Fruit fly (Drosophila melanogaster) whole organism, prepupa: ENCODE data around the gene Elba1.
A peak's percentile ranks its signal among the peaks of the same experiment; 100 is the strongest.

Experiments
- CG10631 ChIP-seq: fragments of 200-800 bp; sonication (Bioruptor generic); optimal IDR thresholded peaks from 2 replicates; lab custom pipeline; 2016; ENCODE audit warnings: missing biosample characterization, missing genetic modification characterization
- CG11294 ChIP-seq: fragments of 200-800 bp; sonication (Bioruptor generic); IDR thresholded peaks from 2 replicates; pipeline ENCODE4 v1.3.6; 2022; ENCODE audit warnings: missing biosample characterization, missing genetic modification characterization
- CG11762 ChIP-seq: fragments of 200-800 bp; sonication (Bioruptor generic); optimal IDR thresholded peaks from 3 replicates; lab custom pipeline; 2016; ENCODE audit warnings: missing biosample characterization, missing genetic modification characterization; ENCODE audit not compliant: insufficient read depth
- CG11902 ChIP-seq: fragments of 200-800 bp; sonication (Bioruptor generic); optimal IDR thresholded peaks from 3 replicates; lab custom pipeline; 2016; ENCODE audit warnings: missing biosample characterization, missing genetic modification characterization
- CG1621 ChIP-seq: fragments of 200-800 bp; sonication (Bioruptor generic); optimal IDR thresholded peaks from 3 replicates; lab custom pipeline; 2018; ENCODE audit warnings: missing biosample characterization, mild to moderate bottlenecking, missing genetic modification characterization
- CG16779 ChIP-seq: fragments of 200-800 bp; sonication (Bioruptor generic); optimal IDR thresholded peaks from 3 replicates; lab custom pipeline; 2017; ENCODE audit warnings: missing biosample characterization, mild to moderate bottlenecking, missing genetic modification characterization
- CG3032 ChIP-seq: fragments of 200-800 bp; optimal IDR thresholded peaks from 2 replicates; lab custom pipeline; 2019; ENCODE audit warnings: missing biosample characterization, mild to moderate bottlenecking, missing genetic modification characterization, moderate library complexity
- CG32006 ChIP-seq: fragments of 200-800 bp; sonication (Bioruptor generic); optimal IDR thresholded peaks from 3 replicates; lab custom pipeline; 2017; ENCODE audit warnings: missing biosample characterization, mild to moderate bottlenecking, missing genetic modification characterization
- CG34406 ChIP-seq: fragments of 200-800 bp; sonication (Bioruptor generic); optimal IDR thresholded peaks from 3 replicates; lab custom pipeline; 2016; ENCODE audit warnings: missing biosample characterization, missing genetic modification characterization
- CG3919 ChIP-seq: fragments of 200-800 bp; sonication (Bioruptor generic); optimal IDR thresholded peaks from 3 replicates; lab custom pipeline; 2016; ENCODE audit warnings: missing biosample characterization, missing genetic modification characterization
- CG4318 ChIP-seq: fragments of 200-800 bp; sonication (Bioruptor generic); optimal IDR thresholded peaks from 3 replicates; lab custom pipeline; 2017; ENCODE audit warnings: missing biosample characterization, mild to moderate bottlenecking, missing genetic modification characterization
- CG6163 ChIP-seq: fragments of 200-800 bp; sonication (Bioruptor generic); IDR thresholded peaks from 3 replicates; pipeline ENCODE4 v1.3.6; 2022; ENCODE audit warnings: missing biosample characterization, missing genetic modification characterization
- CG6276 ChIP-seq: fragments of 200-800 bp; sonication (Bioruptor generic); optimal IDR thresholded peaks from 2 replicates; lab custom pipeline; 2017; ENCODE audit warnings: missing biosample characterization, mild to moderate bottlenecking, missing genetic modification characterization
- CG6792 ChIP-seq: fragments of 200-800 bp; sonication (Bioruptor generic); optimal IDR thresholded peaks from 3 replicates; lab custom pipeline; 2016; ENCODE audit warnings: missing biosample characterization, missing genetic modification characterization
- CG6854 ChIP-seq: fragments of 200-800 bp; sonication (Bioruptor generic); optimal IDR thresholded peaks from 2 replicates; lab custom pipeline; 2017; ENCODE audit warnings: missing biosample characterization, mild to moderate bottlenecking, missing genetic modification characterization
- CG7368 ChIP-seq: fragments of 200-800 bp; sonication (Bioruptor generic); optimal IDR thresholded peaks from 3 replicates; lab custom pipeline; 2016; ENCODE audit warnings: missing biosample characterization, missing genetic modification characterization
- CG8119 ChIP-seq: fragments of 200-800 bp; sonication (Bioruptor generic); IDR thresholded peaks from 3 replicates; pipeline ENCODE4 v1.3.6; 2022; ENCODE audit warnings: missing biosample characterization, missing genetic modification characterization
- CG8632 ChIP-seq: fragments of 200-800 bp; sonication (Bioruptor generic); optimal IDR thresholded peaks from 3 replicates; lab custom pipeline; 2016; ENCODE audit warnings: missing biosample characterization, missing genetic modification characterization
- Eip78C ChIP-seq: fragments of 200-800 bp; sonication (Bioruptor generic); peaks from one replicate; lab custom pipeline; 2016; ENCODE audit warnings: missing biosample characterization, missing genetic modification characterization
- Ets96B ChIP-seq: fragments of 200-800 bp; optimal IDR thresholded peaks from 2 replicates; lab custom pipeline; 2019; ENCODE audit warnings: missing biosample characterization, mild to moderate bottlenecking, missing genetic modification characterization, moderate library complexity
- Gug ChIP-seq: fragments of 200-800 bp; sonication (Bioruptor generic); IDR thresholded peaks from 2 replicates; pipeline ENCODE4 v1.3.6; 2022; ENCODE audit warnings: missing biosample characterization, missing genetic modification characterization
- Hr38 ChIP-seq: sonication (Bioruptor generic); optimal IDR thresholded peaks from 2 replicates; lab custom pipeline; 2016; ENCODE audit warnings: missing biosample characterization, missing genetic modification characterization
- Hr4 ChIP-seq: fragments of 200-800 bp; sonication (Bioruptor generic); optimal IDR thresholded peaks from 3 replicates; lab custom pipeline; 2016; ENCODE audit warnings: missing biosample characterization, missing genetic modification characterization
- Lpt ChIP-seq: fragments of 200-800 bp; sonication (Bioruptor generic); optimal IDR thresholded peaks from 3 replicates; lab custom pipeline; 2016; ENCODE audit warnings: missing biosample characterization, missing genetic modification characterization
- OdsH ChIP-seq: fragments of 200-800 bp; sonication (Bioruptor generic); optimal IDR thresholded peaks from 3 replicates; lab custom pipeline; 2016; ENCODE audit warnings: missing biosample characterization, missing genetic modification characterization
- Sox102F ChIP-seq: fragments of 200-800 bp; sonication (Bioruptor generic); optimal IDR thresholded peaks from 2 replicates; lab custom pipeline; 2016; ENCODE audit warnings: missing biosample characterization, mild to moderate bottlenecking, missing genetic modification characterization
- Sox14 ChIP-seq: fragments of 200-800 bp; sonication (Bioruptor generic); optimal IDR thresholded peaks from 3 replicates; lab custom pipeline; 2016; ENCODE audit warnings: missing biosample characterization, missing genetic modification characterization
- Sox15 ChIP-seq: fragments of 200-800 bp; sonication (Bioruptor generic); optimal IDR thresholded peaks from 3 replicates; lab custom pipeline; 2016; ENCODE audit warnings: missing biosample characterization, missing genetic modification characterization
- achi ChIP-seq: fragments of 200-800 bp; sonication (Bioruptor generic); optimal IDR thresholded peaks from 3 replicates; lab custom pipeline; 2016; ENCODE audit warnings: missing biosample characterization, missing genetic modification characterization
- acj6 ChIP-seq: fragments of 200-800 bp; sonication (Bioruptor generic); optimal IDR thresholded peaks from 3 replicates; lab custom pipeline; 2016; ENCODE audit warnings: missing biosample characterization, missing genetic modification characterization
- dac ChIP-seq: fragments of 200-800 bp; sonication (Bioruptor generic); optimal IDR thresholded peaks from 2 replicates; lab custom pipeline; 2017; ENCODE audit warnings: missing biosample characterization, mild to moderate bottlenecking, missing genetic modification characterization
- fd59A ChIP-seq: fragments of 200-800 bp; sonication (Bioruptor generic); optimal IDR thresholded peaks from 2 replicates; lab custom pipeline; 2017; ENCODE audit warnings: missing biosample characterization, mild to moderate bottlenecking, missing genetic modification characterization, missing genetic modification reagents
- fd85E ChIP-seq: fragments of 200-800 bp; sonication (Bioruptor generic); optimal IDR thresholded peaks from 3 replicates; lab custom pipeline; 2016; ENCODE audit warnings: missing biosample characterization, missing genetic modification characterization
- fkh ChIP-seq: fragments of 200-800 bp; sonication (Bioruptor generic); optimal IDR thresholded peaks from 3 replicates; lab custom pipeline; 2017; ENCODE audit warnings: missing biosample characterization, mild to moderate bottlenecking, missing genetic modification characterization, moderate library complexity
- lz ChIP-seq: fragments of 200-800 bp; sonication (Bioruptor generic); optimal IDR thresholded peaks from 3 replicates; lab custom pipeline; 2016; ENCODE audit warnings: missing biosample characterization, missing genetic modification characterization
- net ChIP-seq: fragments of 200-800 bp; sonication (Bioruptor generic); optimal IDR thresholded peaks from 3 replicates; lab custom pipeline; 2016; ENCODE audit warnings: missing biosample characterization, missing genetic modification characterization
- pdm3 ChIP-seq: fragments of 200-800 bp; sonication (Bioruptor generic); optimal IDR thresholded peaks from 3 replicates; lab custom pipeline; 2016; ENCODE audit warnings: missing biosample characterization, missing genetic modification characterization
- ss ChIP-seq, 2 experiments: fragments of 200-800 bp; sonication (Bioruptor generic); optimal IDR thresholded peaks; 2 replicates in 1 of 2; 3 replicates in 1 of 2; lab custom pipeline; 2017 to 2018; ENCODE audit warnings: mild to moderate bottlenecking in 2 of 2, missing biosample characterization in 2 of 2, missing genetic modification characterization in 2 of 2, moderate library complexity in 1 of 2
- svp ChIP-seq: fragments of 200-800 bp; sonication (Bioruptor generic); peaks from one replicate; lab custom pipeline; 2016; ENCODE audit warnings: missing biosample characterization, missing genetic modification characterization
- topi ChIP-seq: fragments of 200-800 bp; sonication (Bioruptor generic); optimal IDR thresholded peaks from 3 replicates; lab custom pipeline; 2016; ENCODE audit warnings: missing biosample characterization, missing genetic modification characterization
- vri ChIP-seq: fragments of 200-800 bp; sonication (Bioruptor generic); optimal IDR thresholded peaks from 3 replicates; lab custom pipeline; 2016; ENCODE audit warnings: missing biosample characterization, mild to moderate bottlenecking, missing genetic modification characterization

Elba1 gene

DNA sequence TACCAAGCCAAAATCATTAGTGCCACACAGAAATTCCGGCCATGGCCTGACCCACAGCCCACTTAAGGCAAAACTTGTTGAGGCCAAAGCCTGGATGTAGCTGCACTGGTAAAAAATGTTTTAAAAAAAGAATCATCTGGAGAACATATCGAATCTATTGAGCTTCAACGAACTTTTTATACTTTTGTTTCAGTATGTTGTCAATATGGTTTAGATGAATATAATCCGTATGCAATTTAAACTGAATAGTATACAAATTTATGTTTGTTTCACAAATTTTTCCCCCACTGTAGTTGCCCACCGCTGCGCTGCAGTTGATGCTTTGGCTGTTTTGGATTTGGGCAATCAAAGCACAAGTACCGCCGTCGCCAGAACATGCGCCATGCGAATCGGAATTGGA is 48.9 kb downstream of the Elba1 start (continued):
- no peak for TF ChIP-seq CG6854 (GFP tag; lab: Kevin White, UChicago)
- no peak for TF ChIP-seq CG7368 (GFP tag; lab: Kevin White, UChicago)
- no peak for TF ChIP-seq CG8632 (GFP tag; lab: Kevin White, UChicago)
- TF ChIP-seq Sox15 (GFP tag; lab: Kevin White, UChicago) = no peak
- peak; percentile 64 for TF ChIP-seq CG32006 (GFP tag; lab: Kevin White, UChicago)
- peak; percentile 18 for TF ChIP-seq CG4318
- no peak for TF ChIP-seq CG6792 (GFP tag; lab: Kevin White, UChicago)
- peak; percentile 16 for TF ChIP-seq Sox14 (GFP tag; lab: Kevin White, UChicago)
- TF ChIP-seq CG11762 (GFP tag; lab: Kevin White, UChicago) = no peak
- TF ChIP-seq svp = peak; percentile 70
- TF ChIP-seq Lpt = peak; percentile 27
- peak; percentile 19 for TF ChIP-seq CG6276 (GFP tag; lab: Kevin White, UChicago)
- TF ChIP-seq CG3032 (tag; lab: Kevin White, UChicago) = no peak
- TF ChIP-seq CG6163 (GFP tag; lab: Robert Waterston, UW) = peak; percentile 57; the same call in 2 of the 3 replicates
- no peak for TF ChIP-seq CG34406 (GFP tag; lab: Kevin White, UChicago)
- TF ChIP-seq Sox102F (GFP tag; lab: Kevin White, UChicago) = peak; percentile 22
- TF ChIP-seq Hr4 (GFP tag; lab: Kevin White, UChicago) = peak; percentile 58
- peak; percentile 29 for TF ChIP-seq achi
- peak; percentile 68; the same call in 2 of the 3 replicates for TF ChIP-seq CG8119 (GFP tag; lab: Robert Waterston, UW)
- TF ChIP-seq CG16779 (tag; lab: Kevin White, UChicago) = no peak
- TF ChIP-seq ss (GFP tag; optimal IDR thresholded peaks at IDR 0.05; lab: Kevin White, UChicago) = no peak
- TF ChIP-seq OdsH (GFP tag; lab: Kevin White, UChicago) = peak; percentile 15
- TF ChIP-seq net (GFP tag; lab: Kevin White, UChicago) = peak; percentile 11
- TF ChIP-seq pdm3 (GFP tag; lab: Kevin White, UChicago) = no peak
- no peak for TF ChIP-seq CG1621 (tag; lab: Kevin White, UChicago)
- TF ChIP-seq dac (GFP tag; lab: Kevin White, UChicago) = no peak
- no peak for TF ChIP-seq Gug (GFP tag; lab: Robert Waterston, UW)
- peak; percentile 41 for TF ChIP-seq CG10631 (GFP tag; lab: Kevin White, UChicago)
- TF ChIP-seq fkh = no peak
- no peak for TF ChIP-seq fd85E (GFP tag; lab: Kevin White, UChicago)
- TF ChIP-seq Hr38 (GFP tag; lab: Kevin White, UChicago) = no peak
- TF ChIP-seq topi (GFP tag; lab: Kevin White, UChicago) = peak; percentile 13
- TF ChIP-seq fd59A (GFP tag; lab: Kevin White, UChicago) = no peak
- TF ChIP-seq vri = peak; percentile 16
- TF ChIP-seq CG11902 = no peak
- TF ChIP-seq acj6 (GFP tag; lab: Kevin White, UChicago) = peak; percentile 15
- no peak for TF ChIP-seq CG11294 (GFP tag; lab: Robert Waterston, UW)
- no peak for TF ChIP-seq Ets96B
- no peak for TF ChIP-seq lz (GFP tag; lab: Kevin White, UChicago)
- TF ChIP-seq Eip78C = peak; percentile 11
- peak; percentile 28 for TF ChIP-seq CG3919 (GFP tag; lab: Kevin White, UChicago)
